Worm (Caenorhabditis elegans): ENCODE measurements around the gene trk-1.

DNA sequence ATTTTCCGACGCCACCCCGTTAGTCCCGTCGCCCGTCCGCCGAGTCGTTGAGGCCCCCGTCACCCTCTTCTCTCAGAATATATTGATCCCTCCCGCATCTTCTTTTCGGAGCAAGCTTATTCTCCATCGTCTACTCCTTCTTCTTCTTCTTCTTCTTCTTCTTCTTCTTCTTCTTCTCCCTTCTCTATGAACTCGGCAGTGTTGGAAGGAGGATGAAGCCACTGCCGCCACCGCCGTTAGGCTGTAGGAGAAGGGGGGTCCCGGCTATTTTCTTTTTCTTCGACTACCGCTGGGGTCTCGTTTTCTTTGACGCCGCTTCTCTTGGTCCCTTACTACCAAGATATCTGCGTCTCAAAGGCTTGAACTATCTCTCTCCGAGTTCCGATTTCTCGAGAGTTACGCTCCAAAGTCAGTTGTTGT lies 44.8 kb upstream of the trk-1 start:
- no peak for TF ChIP-seq ztf-18 (tag; optimal IDR thresholded peaks at IDR 0.05)
- no peak for TF ChIP-seq hmg-20 (GFP tag; IDR thresholded peaks at IDR 0.05)
- no peak for TF ChIP-seq nhr-90 (tag; optimal IDR thresholded peaks at IDR 0.05)
- no peak for TF ChIP-seq lin-54 (GFP tag; optimal IDR thresholded peaks at IDR 0.05)
- no peak for TF ChIP-seq repo-1 (tag; optimal IDR thresholded peaks at IDR 0.05)
- no peak for TF ChIP-seq nhr-80 (tag; optimal IDR thresholded peaks at IDR 0.05)
- TF ChIP-seq snpc-4 (GFP tag; optimal IDR thresholded peaks at IDR 0.05) = no peak
- TF ChIP-seq snpc-4 (tag; optimal IDR thresholded peaks at IDR 0.05) = no peak
- TF ChIP-seq Y53G8AR.9 (GFP tag; conservative IDR thresholded peaks at IDR 0.05) = no peak
- no peak for TF ChIP-seq ccch-3 (GFP tag; optimal IDR thresholded peaks at IDR 0.05)
- TF ChIP-seq ama-1 (optimal IDR thresholded peaks at IDR 0.05) = no peak
- no peak for TF ChIP-seq ama-1 (GFP tag; optimal IDR thresholded peaks at IDR 0.05)
- no peak for TF ChIP-seq chd-7 (tag; optimal IDR thresholded peaks at IDR 0.05)
- TF ChIP-seq mxl-1 (tag; optimal IDR thresholded peaks at IDR 0.05) = no peak
- no peak for TF ChIP-seq F23B12.7 (tag; optimal IDR thresholded peaks at IDR 0.05; ENCODE audit: insufficient read depth)
- no peak for TF ChIP-seq Y67H2A.10 (GFP tag; conservative IDR thresholded peaks at IDR 0.05)

All from whole organism, young adult.